Worm (Caenorhabditis elegans) whole organism, L4/young adult: Measurements from ENCODE around the gene eps-8.

ENCODE experiments used
- W03F9.2 ChIP-seq: fragments of 150-350 bp; optimal IDR thresholded peaks from 2 replicates; lab custom pipeline; 2014; ENCODE audit warnings: missing biosample characterization, missing genetic modification characterization
- him-1 ChIP-seq: sonication (generic microtip); optimal IDR thresholded peaks from 2 replicates; lab custom pipeline; 2016; ENCODE audit warnings: missing genotype, missing genetic modification reagents, missing genetic modification characterization, missing compliant biosample characterization

DNA sequence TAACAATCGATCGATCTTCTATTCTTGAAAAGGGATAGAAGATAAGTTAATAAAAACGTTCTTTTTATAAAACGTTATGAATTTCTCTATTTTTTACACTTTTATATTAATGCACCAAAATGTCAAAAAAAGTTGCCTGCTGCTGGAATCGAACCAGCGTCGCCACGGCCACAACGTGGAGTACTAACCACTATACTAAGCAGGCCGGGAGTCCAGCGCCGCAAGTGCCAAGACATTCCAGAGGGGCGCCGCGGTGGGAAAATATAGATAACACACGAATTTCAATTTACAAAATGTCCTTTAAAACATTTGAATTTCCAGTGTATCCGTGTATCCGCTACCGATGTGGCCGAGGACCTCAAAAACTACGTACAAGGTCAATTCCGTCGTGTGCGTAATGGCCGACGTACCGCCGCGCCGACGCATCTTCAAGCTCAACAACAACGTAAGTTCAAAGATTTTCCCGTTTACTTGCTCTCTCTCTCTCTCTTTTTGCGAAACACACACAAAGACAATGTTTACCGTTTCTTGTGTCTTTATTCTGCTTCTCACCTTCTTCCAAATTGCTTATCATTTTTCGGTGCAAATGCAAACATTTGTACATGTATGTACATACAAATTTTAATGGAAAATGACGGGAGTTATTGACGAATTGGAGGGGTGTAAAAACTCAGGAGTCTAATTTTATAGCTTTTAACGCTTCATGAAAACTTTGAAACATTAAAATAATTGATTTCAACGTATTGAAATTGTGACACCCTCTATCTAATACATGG is 9.8 kb downstream of the eps-8 start:
- TF ChIP-seq him-1 (tag; lab: Kevin White, UChicago) (no peak), W03F9.2 (tag; lab: Kevin White, UChicago) (no peak)
